Worm (Caenorhabditis elegans) whole organism, late embryonic: ENCODE data around the gene C18B12.4.

Experiments used
- F13H6.1 ChIP-seq: sonication (generic microtip); optimal IDR thresholded peaks from 2 replicates; lab custom pipeline; 2016; ENCODE audit warnings: missing genetic modification characterization, missing compliant biosample characterization
- ahr-1 ChIP-seq: sonication (generic microtip); optimal IDR thresholded peaks from 2 replicates; lab custom pipeline; 2016; ENCODE audit warnings: missing genetic modification characterization, missing compliant biosample characterization
- ceh-14 ChIP-seq: sonication (generic microtip); optimal IDR thresholded peaks from 2 replicates; lab custom pipeline; 2016; ENCODE audit warnings: missing genotype, missing genetic modification characterization, missing compliant biosample characterization
- ceh-18 ChIP-seq: sonication (generic microtip); optimal IDR thresholded peaks from 2 replicates; lab custom pipeline; 2016; ENCODE audit warnings: missing genetic modification characterization, missing compliant biosample characterization
- ceh-19 ChIP-seq: fragments of 200-800 bp; sonication (Bioruptor generic); optimal IDR thresholded peaks from 2 replicates; lab custom pipeline; 2018; ENCODE audit warnings: mild to moderate bottlenecking, missing genetic modification characterization, missing compliant biosample characterization
- ceh-22 ChIP-seq: sonication (generic microtip); optimal IDR thresholded peaks from 2 replicates; lab custom pipeline; 2017; ENCODE audit warnings: missing biosample characterization, missing genetic modification characterization
- ceh-30 ChIP-seq: fragments of 150-350 bp; optimal IDR thresholded peaks from 2 replicates; lab custom pipeline; 2014; ENCODE audit warnings: missing biosample characterization, missing genetic modification characterization
- ceh-45 ChIP-seq: fragments of 200-800 bp; sonication (Bioruptor generic); IDR thresholded peaks from 2 replicates; pipeline ENCODE4 v1.3.6; 2022; ENCODE audit warnings: missing genetic modification reagents, missing genetic modification characterization, missing compliant biosample characterization
- ceh-48 ChIP-seq: sonication (generic microtip); optimal IDR thresholded peaks from 2 replicates; lab custom pipeline; 2016; ENCODE audit warnings: missing genetic modification characterization, inconsistent platforms, missing compliant biosample characterization
- ceh-9 ChIP-seq: sonication (generic microtip); optimal IDR thresholded peaks from 2 replicates; lab custom pipeline; 2016; ENCODE audit warnings: mild to moderate bottlenecking, missing genetic modification characterization, inconsistent platforms, missing compliant biosample characterization
- ets-4 ChIP-seq: sonication (generic microtip); optimal IDR thresholded peaks from 2 replicates; lab custom pipeline; 2016; ENCODE audit warnings: missing genetic modification characterization, missing compliant biosample characterization
- eyg-1 ChIP-seq: sonication (generic microtip); optimal IDR thresholded peaks from 2 replicates; lab custom pipeline; 2016; ENCODE audit warnings: missing genotype, missing genetic modification characterization, missing compliant biosample characterization
- fax-1 ChIP-seq: sonication (generic microtip); optimal IDR thresholded peaks from 2 replicates; lab custom pipeline; 2016; ENCODE audit warnings: missing genotype, missing genetic modification characterization, missing compliant biosample characterization
- fkh-10 ChIP-seq: fragments of 150-350 bp; optimal IDR thresholded peaks from 2 replicates; lab custom pipeline; 2014; ENCODE audit warnings: missing biosample characterization, missing genetic modification reagents, missing genetic modification characterization
- fkh-6 ChIP-seq: sonication (generic microtip); optimal IDR thresholded peaks from 2 replicates; lab custom pipeline; 2016; ENCODE audit warnings: missing genetic modification characterization, missing compliant biosample characterization
- gmeb-2 ChIP-seq: sonication (generic microtip); optimal IDR thresholded peaks from 2 replicates; lab custom pipeline; 2016; ENCODE audit warnings: missing genetic modification characterization, inconsistent platforms, missing compliant biosample characterization
- hlh-30 ChIP-seq: sonication (generic microtip); optimal IDR thresholded peaks from 2 replicates; lab custom pipeline; 2017; ENCODE audit warnings: antibody characterized with exemption, missing genetic modification characterization, missing compliant biosample characterization; ENCODE audit not compliant: insufficient read depth
- lim-6 ChIP-seq: sonication (generic microtip); optimal IDR thresholded peaks from 2 replicates; lab custom pipeline; 2016; ENCODE audit warnings: missing genetic modification characterization, missing compliant biosample characterization
- lin-11 ChIP-seq: fragments of 200-800 bp; sonication (Bioruptor generic); optimal IDR thresholded peaks from 2 replicates; lab custom pipeline; 2018; ENCODE audit warnings: mild to moderate bottlenecking, missing genetic modification characterization, missing compliant biosample characterization
- madf-2 ChIP-seq: sonication (generic microtip); optimal IDR thresholded peaks from 2 replicates; lab custom pipeline; 2017; ENCODE audit warnings: missing genetic modification characterization, missing compliant biosample characterization
- mec-3 ChIP-seq: sonication (generic microtip); optimal IDR thresholded peaks from 2 replicates; lab custom pipeline; 2016; ENCODE audit warnings: borderline replicate concordance, missing genetic modification characterization, missing compliant biosample characterization
- npax-4 ChIP-seq: sonication (generic microtip); optimal IDR thresholded peaks from 2 replicates; lab custom pipeline; 2016; ENCODE audit warnings: missing genetic modification characterization, missing compliant biosample characterization
- odd-2 ChIP-seq: sonication (generic microtip); optimal IDR thresholded peaks from 2 replicates; lab custom pipeline; 2017; ENCODE audit warnings: antibody characterized with exemption, mild to moderate bottlenecking, missing genetic modification characterization, missing compliant biosample characterization
- pag-3 ChIP-seq: sonication (generic microtip); optimal IDR thresholded peaks from 2 replicates; lab custom pipeline; 2016; ENCODE audit warnings: missing compliant biosample characterization, missing genetic modification characterization, borderline replicate concordance
- pax-1 ChIP-seq: fragments of 150-350 bp; optimal IDR thresholded peaks from 2 replicates; lab custom pipeline; 2014; ENCODE audit warnings: missing biosample characterization, missing genetic modification characterization
- pha-2 ChIP-seq: sonication (generic microtip); optimal IDR thresholded peaks from 2 replicates; lab custom pipeline; 2017; ENCODE audit warnings: mild to moderate bottlenecking, missing genetic modification characterization, missing compliant biosample characterization
- pha-4 ChIP-seq: fragments of 150-350 bp; optimal IDR thresholded peaks from 2 replicates; lab custom pipeline; 2018; ENCODE audit warnings: missing biosample characterization, missing genetic modification reagents, missing genetic modification characterization
- ref-2 ChIP-seq: sonication (generic microtip); optimal IDR thresholded peaks from 2 replicates; lab custom pipeline; 2016; ENCODE audit warnings: missing genetic modification characterization, missing compliant biosample characterization
- rnt-1 ChIP-seq: sonication (generic microtip); optimal IDR thresholded peaks from 2 replicates; lab custom pipeline; 2016; ENCODE audit warnings: missing genetic modification characterization, missing compliant biosample characterization
- sox-2 ChIP-seq: fragments of 200-800 bp; sonication (Bioruptor generic); IDR thresholded peaks from 2 replicates; pipeline ENCODE4 v1.3.6; 2022; ENCODE audit warnings: missing genetic modification reagents, missing genetic modification characterization, missing compliant biosample characterization
- sox-4 ChIP-seq: sonication (generic microtip); optimal IDR thresholded peaks from 2 replicates; lab custom pipeline; 2017; ENCODE audit warnings: mild to moderate bottlenecking, missing genetic modification characterization, inconsistent platforms, missing compliant biosample characterization
- tbx-2 ChIP-seq: sonication (generic microtip); optimal IDR thresholded peaks from 2 replicates; lab custom pipeline; 2016; ENCODE audit warnings: missing genetic modification characterization, missing compliant biosample characterization
- tbx-7 ChIP-seq: sonication (generic microtip); optimal IDR thresholded peaks from 2 replicates; lab custom pipeline; 2016; ENCODE audit warnings: missing genotype, missing genetic modification characterization, missing compliant biosample characterization
- ttx-3 ChIP-seq: sonication (generic microtip); optimal IDR thresholded peaks from 2 replicates; lab custom pipeline; 2016; ENCODE audit warnings: missing genetic modification reagents, missing genetic modification characterization, missing compliant biosample characterization
- unc-3 ChIP-seq, 2 experiments: fragments of 200-800 bp in 1 of 2; sonication (Bioruptor generic) in 1 of 2; sonication (generic microtip) in 1 of 2; conservative IDR thresholded peaks in 1 of 2; optimal IDR thresholded peaks in 1 of 2; 2 replicates each; pipeline versions ENCODE4 v1.3.6 to Lab custom; 2016 to 2022; ENCODE audit warnings: missing compliant biosample characterization in 2 of 2, missing genetic modification characterization in 2 of 2, missing genetic modification reagents in 1 of 2
- unc-42 ChIP-seq: sonication (generic microtip); optimal IDR thresholded peaks from 2 replicates; lab custom pipeline; 2016; ENCODE audit warnings: missing genotype, missing genetic modification characterization, missing compliant biosample characterization
- unc-55 ChIP-seq: sonication (generic microtip); optimal IDR thresholded peaks from 2 replicates; lab custom pipeline; 2017; ENCODE audit warnings: missing biosample characterization, missing genetic modification reagents, missing genetic modification characterization
- ztf-16 ChIP-seq: sonication (generic microtip); optimal IDR thresholded peaks from 2 replicates; lab custom pipeline; 2017; ENCODE audit warnings: missing genetic modification characterization, missing compliant biosample characterization

Gene C18B12.4

DNA sequence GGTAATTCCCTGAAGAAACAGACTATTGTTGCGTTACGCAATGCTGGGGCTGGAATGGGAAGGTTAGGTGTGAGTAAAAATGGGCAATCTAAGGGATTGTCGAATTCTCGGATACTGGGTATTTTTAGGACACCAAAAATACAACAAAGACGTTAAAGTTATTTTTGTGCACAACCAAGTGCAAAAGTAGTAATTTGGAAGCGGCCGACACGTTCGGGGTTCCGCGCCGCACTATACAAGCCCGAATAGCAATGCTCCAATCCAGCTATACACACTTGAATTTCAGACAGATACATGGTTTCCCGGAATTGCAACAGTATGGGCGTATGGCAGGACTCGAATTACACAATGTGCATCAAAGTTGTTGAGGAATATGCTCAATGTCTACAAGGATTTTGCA, 12.4 kb downstream of the C18B12.4 start:
- TF ChIP-seq eyg-1 (tag; lab: Kevin White, UChicago) (no peak), gmeb-2 (tag; lab: Kevin White, UChicago) (no peak), ttx-3 (tag; lab: Kevin White, UChicago) (no peak), pha-2 (tag; lab: Kevin White, UChicago) (no peak)

DNA sequence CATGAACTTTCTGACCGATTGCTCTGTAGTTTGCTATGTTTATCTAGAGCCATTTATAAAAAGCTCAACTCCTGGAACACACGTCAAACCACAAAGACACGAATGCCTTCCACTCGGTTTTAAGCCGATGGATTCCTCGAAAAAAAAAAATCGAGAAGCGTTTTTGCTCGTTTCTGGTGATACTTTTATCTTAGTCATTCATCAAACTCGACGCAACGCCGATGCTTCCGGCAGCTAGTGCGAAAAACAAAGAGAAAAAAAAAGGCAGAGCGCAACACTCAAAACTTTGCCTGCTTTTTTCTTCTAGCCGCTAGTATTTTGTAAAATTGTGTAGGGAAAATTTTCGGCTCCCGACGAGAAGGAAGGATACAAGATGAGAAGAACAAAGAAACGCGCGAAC, 12.8 kb downstream of the C18B12.4 start:
- TF ChIP-seq tbx-7 (tag; lab: Kevin White, UChicago) (no peak), pag-3 (no peak), ahr-1 (tag; lab: Kevin White, UChicago) (no peak), ceh-22 (tag; lab: Kevin White, UChicago) (no peak), unc-3 (GFP tag; conservative IDR thresholded peaks at IDR 0.05; lab: Robert Waterston, UW) (no peak), unc-3 (tag; optimal IDR thresholded peaks at IDR 0.05; lab: Kevin White, UChicago) (no peak), fkh-10 (GFP tag; lab: Kevin White, UChicago) (no peak), ttx-3 (tag; lab: Kevin White, UChicago) (no peak), gmeb-2 (tag; lab: Kevin White, UChicago) (no peak), fax-1 (tag; lab: Kevin White, UChicago) (no peak)

DNA sequence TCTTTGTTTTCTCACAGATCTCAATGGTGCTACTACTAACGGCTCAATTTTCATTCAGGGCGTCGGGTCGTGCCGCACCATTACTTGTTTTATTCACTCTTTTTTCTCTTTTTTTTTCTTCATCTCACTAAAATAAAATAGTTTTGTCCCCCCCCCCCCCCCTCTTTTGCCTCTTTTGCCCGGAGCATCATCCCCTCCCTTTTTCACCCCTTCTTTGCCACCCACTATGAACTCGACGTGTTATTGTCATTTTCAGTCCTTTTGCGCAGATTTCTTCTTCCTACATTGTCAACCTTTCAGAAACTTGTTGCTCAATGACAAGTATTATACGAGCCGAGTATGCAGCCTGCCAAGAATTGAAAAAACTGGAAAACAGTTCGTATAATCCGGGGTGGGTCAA, 14.4 kb downstream of the C18B12.4 start, which contains the start of gene seb-3:
Gene seb-3, plus strand, starts transcription at position 301 of the 400 bp plus-strand sequence.
- TF ChIP-seq ceh-9 (tag; lab: Kevin White, UChicago) (no peak), ceh-19 (GFP tag; lab: Kevin White, UChicago) (no peak), tbx-2 (tag; lab: Kevin White, UChicago) (no peak), sox-4 (no peak), F13H6.1 (no peak), hlh-30 (tag; lab: Kevin White, UChicago) (no peak)
- TF ChIP-seq, all 69 proteins: peak for 0

DNA sequence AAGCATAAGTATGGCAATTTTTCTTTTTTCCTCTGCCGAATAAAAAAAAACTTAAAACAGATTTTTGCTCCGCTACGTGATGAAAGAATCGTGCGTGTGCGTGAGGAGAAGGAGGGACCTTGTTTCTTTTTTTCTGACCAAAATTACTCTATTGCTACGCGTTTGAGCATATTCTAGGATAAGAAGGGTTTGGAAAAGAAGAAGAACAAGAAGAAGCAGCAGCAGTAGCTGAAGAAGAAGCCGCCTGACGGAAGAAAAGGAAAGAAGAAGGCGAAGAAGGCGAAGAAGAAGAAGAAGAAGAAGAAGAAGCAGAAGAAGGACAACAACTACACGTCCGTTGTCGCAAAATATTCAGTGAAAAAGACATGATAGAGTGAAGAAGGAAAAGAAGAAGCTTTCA, 24.3 kb downstream of the C18B12.4 start:
- TF ChIP-seq tbx-7 (tag; lab: Kevin White, UChicago) (no peak), mec-3 (no peak), ztf-16 (tag; lab: Kevin White, UChicago) (no peak), ceh-14 (tag; lab: Kevin White, UChicago) (no peak), lin-11 (tag; lab: Kevin White, UChicago) (no peak), fkh-6 (tag; lab: Kevin White, UChicago) (no peak), pha-4 (tag; lab: Kevin White, UChicago) (no peak)

DNA sequence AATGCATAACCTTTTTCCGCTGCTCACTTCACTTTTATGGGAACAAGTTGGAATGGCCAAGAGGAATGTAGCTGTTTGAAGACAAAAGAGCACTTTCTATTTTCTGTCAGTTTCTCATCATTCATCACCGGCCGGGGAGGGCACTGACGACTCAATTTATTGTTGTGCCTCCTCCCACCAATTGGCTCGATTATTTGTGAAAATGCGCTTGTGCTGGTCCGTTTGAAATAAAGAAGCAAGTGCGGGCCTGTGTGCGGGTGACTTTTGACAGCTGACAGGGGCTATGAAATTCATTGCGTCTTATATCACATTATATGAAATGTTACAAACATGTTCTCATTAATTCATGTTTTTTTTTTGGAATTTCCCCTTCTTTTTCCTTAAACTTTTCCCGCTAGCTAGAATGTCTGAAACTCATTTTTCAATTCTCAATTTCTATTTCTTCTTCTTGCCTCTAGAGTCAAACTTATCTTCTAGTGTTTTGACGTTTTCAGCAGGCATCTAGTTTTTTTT, 26.4 kb downstream of the C18B12.4 start:
- TF ChIP-seq unc-55 (GFP tag; lab: Kevin White, UChicago): peak; percentile 94
- peak; percentile 45 for TF ChIP-seq rnt-1
- no peak for TF ChIP-seq ets-4 (tag; lab: Kevin White, UChicago)
- peak; percentile 52 for TF ChIP-seq ceh-18 (tag; lab: Kevin White, UChicago)

DNA sequence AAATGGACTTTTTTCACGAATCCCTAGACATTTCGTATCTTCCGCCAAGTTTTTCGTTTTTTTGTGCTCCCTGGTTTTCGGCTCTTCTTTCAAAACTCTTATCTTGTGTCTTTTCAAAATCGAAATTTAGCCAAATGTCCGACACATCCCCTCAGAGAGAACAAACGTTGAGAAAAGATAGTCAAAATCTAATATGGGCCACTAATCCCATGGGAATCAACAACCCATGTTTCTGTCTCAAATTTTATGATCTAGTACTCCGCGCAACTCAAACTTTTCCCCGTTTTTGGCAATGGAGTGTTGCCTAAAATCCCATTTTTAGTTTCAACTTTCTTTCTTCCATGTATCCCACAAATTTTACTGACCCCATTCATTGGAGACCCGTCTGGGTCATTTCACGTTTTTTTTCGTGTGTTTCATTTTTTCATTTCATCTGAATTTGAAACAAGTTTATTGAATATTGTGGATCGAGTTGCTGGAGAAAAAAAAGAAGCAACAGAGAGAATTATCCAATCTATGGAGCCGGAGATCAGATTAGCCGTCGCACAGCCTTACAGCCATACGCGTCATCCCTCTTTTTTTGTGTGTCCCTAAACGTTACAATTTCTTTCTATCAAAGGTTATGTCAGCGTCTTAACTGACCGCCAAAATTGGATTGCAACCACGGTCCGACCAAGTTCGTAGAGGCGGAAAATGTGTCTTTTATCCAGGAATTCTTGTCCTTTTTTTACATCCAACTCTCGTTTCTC, 28.7 kb downstream of the C18B12.4 start:
- TF ChIP-seq ceh-48 (tag; lab: Kevin White, UChicago): no peak
- TF ChIP-seq odd-2 (tag; lab: Kevin White, UChicago): no peak
- no peak for TF ChIP-seq npax-4
- 0 out of 2 replicates have a peak, but pooled peaks have one; percentile 28 for TF ChIP-seq unc-3 (GFP tag; conservative IDR thresholded peaks at IDR 0.05; lab: Robert Waterston, UW)
- TF ChIP-seq unc-3 (tag; optimal IDR thresholded peaks at IDR 0.05; lab: Kevin White, UChicago): peak; percentile 82
- TF ChIP-seq pha-2 (tag; lab: Kevin White, UChicago): no peak
- no peak for TF ChIP-seq ceh-30 (tag; lab: Kevin White, UChicago)
- no peak for TF ChIP-seq ceh-9 (tag; lab: Kevin White, UChicago)
- TF ChIP-seq ref-2 (tag; lab: Kevin White, UChicago): no peak
- no peak for TF ChIP-seq sox-2 (GFP tag; lab: Robert Waterston, UW)
- TF ChIP-seq madf-2 (tag; lab: Kevin White, UChicago): no peak
- no peak for TF ChIP-seq lim-6 (tag; lab: Kevin White, UChicago)
- TF ChIP-seq ceh-45 (GFP tag; lab: Robert Waterston, UW): no peak
- TF ChIP-seq ceh-14 (tag; lab: Kevin White, UChicago): no peak
- peak; percentile 56 for TF ChIP-seq unc-42
- TF ChIP-seq pha-4 (tag; lab: Kevin White, UChicago): no peak
- no peak for TF ChIP-seq pax-1 (tag; lab: Kevin White, UChicago)
